Fruit fly (Drosophila melanogaster) Kc167 (cell line): Measurements from ENCODE around the gene sav.

Experiments used
- Myc ChIP-seq: fragments of >200 bp; optimal IDR thresholded peaks from 2 replicates; lab custom pipeline; 2017; ENCODE audit warnings: missing external identifiers
- Sin3A ChIP-seq: fragments of >200 bp; optimal IDR thresholded peaks from 2 replicates; lab custom pipeline; 2018; ENCODE audit warnings: missing external identifiers
- h ChIP-seq: fragments of >200 bp; optimal IDR thresholded peaks from 3 replicates; lab custom pipeline; 2018; ENCODE audit warnings: missing external identifiers
- insv ChIP-seq: fragments of >200 bp; optimal IDR thresholded peaks from 3 replicates; lab custom pipeline; 2018; ENCODE audit warnings: missing external identifiers
- psq ChIP-seq: fragments of >200 bp; optimal IDR thresholded peaks from 2 replicates; lab custom pipeline; 2017; ENCODE audit warnings: missing external identifiers
- ttk ChIP-seq: sonication (Bioruptor generic); optimal IDR thresholded peaks from 2 replicates; lab custom pipeline; 2017; ENCODE audit warnings: missing external identifiers

DNA sequence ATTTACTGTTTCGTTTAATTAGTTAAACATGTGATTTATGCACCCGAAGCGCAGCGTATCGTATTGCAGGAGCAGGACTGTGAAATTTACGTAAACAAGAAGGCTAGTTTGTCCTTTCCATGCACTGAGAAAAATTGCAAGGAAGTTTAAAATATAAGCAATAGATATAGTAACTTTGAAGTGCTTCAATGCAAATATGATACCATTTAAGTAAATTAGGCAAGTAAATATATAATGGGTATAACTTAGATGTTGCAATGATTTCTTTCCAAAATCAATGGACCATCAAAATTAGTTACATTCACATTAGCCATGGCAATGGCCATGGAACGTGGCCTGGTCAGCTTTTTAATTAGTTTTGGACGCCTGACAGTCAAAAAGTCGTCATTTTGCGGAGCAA, 30.2 kb downstream of the sav start:
- TF ChIP-seq insv (lab: Kevin White, UChicago) (no peak), Myc (lab: Kevin White, UChicago) (no peak), ttk (no peak), psq (lab: Kevin White, UChicago) (no peak), h (lab: Kevin White, UChicago) (no peak), Sin3A (lab: Kevin White, UChicago) (no peak)
